Worm (Caenorhabditis elegans) whole organism, L4/young adult: Measurements from ENCODE around the gene ant-1.1.
"Not testable (repeated sequence)": the region's sequence is repeated elsewhere in the genome, so short reads cannot be mapped to it uniquely, and the experiment has no call there.

Experiments used
- W03F9.2 ChIP-seq: fragments of 150-350 bp; optimal IDR thresholded peaks from 2 replicates; lab custom pipeline; 2014; ENCODE audit warnings: missing biosample characterization, missing genetic modification characterization
- dao-5 ChIP-seq: sonication (generic microtip); optimal IDR thresholded peaks from 2 replicates; lab custom pipeline; 2016; ENCODE audit warnings: missing genotype, missing genetic modification characterization, moderate library complexity, missing compliant biosample characterization
- him-1 ChIP-seq: sonication (generic microtip); optimal IDR thresholded peaks from 2 replicates; lab custom pipeline; 2016; ENCODE audit warnings: missing genotype, missing genetic modification reagents, missing genetic modification characterization, missing compliant biosample characterization

The ant-1.1 gene

DNA sequence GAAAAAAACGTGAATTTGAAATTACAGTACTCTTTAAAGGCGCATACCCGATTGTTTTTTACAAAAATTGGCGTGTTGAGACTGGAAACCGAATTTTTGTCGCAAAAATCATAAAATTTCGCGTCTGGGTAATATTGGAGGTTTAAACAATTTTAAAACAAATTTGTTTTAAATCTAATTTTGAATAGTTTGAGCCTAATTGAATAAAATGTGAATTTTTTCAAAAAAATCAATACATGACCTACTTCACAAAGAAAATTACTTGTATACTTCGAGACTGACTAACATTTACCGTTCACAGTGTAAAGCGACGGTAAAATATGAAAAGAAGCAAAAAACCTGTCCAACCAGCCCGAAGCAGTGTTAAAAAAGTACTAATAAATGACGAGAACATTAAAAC, 5.7 kb upstream of the ant-1.1 start:
- TF ChIP-seq him-1 (no peak), dao-5 (tag; lab: Kevin White, UChicago) (no peak), W03F9.2 (tag; lab: Kevin White, UChicago) (no peak)

DNA sequence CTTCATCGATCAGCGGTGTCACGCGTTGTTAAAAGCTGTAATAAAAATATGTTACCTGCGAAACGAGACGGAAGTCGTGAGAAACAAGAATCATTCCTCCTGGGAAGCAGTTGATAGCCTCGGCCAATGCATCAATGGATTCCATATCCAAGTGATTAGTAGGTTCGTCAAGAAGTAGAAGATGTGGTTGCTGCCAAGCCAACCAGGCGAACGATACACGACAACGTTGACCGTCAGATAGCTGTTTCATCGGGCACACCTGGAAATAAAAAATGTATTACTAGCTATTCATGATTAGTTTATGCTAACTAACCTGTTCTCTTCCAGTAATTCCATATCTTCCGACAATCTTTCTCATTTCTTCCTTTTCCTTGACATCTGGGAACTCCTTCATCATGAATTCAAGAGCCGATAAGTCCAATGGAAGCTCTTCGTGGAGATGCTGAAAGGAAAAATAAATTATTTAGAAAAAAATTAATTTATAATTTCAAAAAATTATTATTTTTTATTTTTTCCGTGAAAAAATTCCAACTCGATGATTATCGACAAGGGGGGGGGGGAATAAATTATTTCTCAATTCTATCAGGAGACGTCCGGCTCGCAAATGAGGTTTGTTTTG, 3.9 kb upstream of the ant-1.1 start, which contains the start of gene tag-164:
TSS of gene tag-164 (plus strand) at position 569 of the 619 bp plus-strand sequence.
- TF ChIP-seq dao-5 (tag; lab: Kevin White, UChicago) (no peak), him-1 (no peak), W03F9.2 (tag; lab: Kevin White, UChicago) (no peak)

- TF ChIP-seq him-1 (no peak), W03F9.2 (tag; lab: Kevin White, UChicago) (no peak), dao-5 (tag; lab: Kevin White, UChicago) (no peak)
Measured at ce11 chrIII:13461535-13461934, 1.4 kb upstream of the ant-1.1 start.

DNA sequence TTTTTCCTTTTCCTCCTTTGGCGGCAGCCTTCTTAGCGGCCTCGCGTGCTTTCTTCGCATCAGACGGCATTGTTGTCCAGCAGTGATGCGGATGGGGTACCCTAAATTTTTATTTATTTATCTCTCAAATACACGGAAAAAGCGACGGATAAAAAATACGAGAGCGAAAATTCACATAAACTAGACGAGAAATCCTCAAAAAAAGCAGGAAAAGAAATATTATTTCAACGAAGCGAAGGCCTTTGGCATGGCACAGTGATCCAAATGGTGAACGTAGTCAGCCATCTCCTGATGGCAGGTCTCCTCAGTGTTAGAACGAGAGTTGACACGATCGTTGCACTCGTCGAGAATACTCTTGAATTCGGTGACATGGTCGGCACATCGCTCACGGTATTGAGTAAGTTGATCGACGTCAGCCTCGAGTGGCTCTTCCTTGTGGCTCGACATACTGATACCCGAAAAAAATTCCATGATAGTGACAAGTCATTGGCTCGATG, 777 bp upstream of the ant-1.1 start, which contains the start of the genes abcf-2 and T27E9.2:
TSS of gene abcf-2 (minus strand) at position 101 of the 497 bp plus-strand sequence.
TSS of gene T27E9.2 (minus strand) at position 447 of the 497 bp plus-strand sequence.
- TF ChIP-seq W03F9.2 (tag; lab: Kevin White, UChicago), result no peak
- TF ChIP-seq him-1, result no peak
- TF ChIP-seq dao-5 (tag; lab: Kevin White, UChicago), result no peak

DNA sequence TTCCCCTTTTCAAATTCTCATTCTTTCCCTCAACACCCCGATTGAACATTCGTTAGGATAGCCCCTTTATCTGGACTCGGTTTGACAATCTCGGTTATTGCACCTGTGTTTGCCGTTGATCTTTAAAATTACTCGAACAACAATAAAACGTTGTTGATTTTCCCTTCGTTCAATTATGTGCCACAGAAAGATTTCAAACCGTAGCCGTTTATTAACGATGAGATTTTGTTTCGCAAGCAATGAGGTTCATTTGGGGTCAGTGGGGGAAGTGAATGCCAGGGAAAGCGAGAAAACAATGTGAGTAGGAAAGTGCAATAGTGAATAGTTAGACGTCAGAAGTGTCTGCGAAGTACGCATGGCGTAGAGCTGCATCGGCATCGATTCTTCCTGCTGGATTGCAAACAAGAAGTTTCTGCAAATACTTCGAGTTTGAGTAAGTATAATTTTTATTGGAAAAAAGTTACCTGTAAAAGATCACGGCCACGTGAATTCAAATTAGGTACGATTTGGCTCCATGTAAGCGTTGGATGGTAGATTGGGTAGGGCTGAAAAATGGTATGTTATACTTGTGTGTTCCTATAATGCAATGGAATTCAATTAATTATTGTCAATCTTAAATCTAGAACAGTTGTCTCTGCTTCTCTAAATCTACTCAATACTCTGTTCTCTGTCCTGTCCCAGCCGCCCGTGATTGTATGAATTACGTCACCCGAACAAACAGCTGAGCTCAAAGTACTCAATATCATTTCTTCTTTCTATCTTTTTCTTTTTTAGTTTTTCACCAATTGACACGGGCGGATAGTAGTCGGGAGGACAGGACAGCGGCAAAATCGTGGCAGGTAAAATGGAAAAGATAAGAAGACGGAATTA, 1.8 kb downstream of the ant-1.1 start, which contains the start of gene kel-3:
TSS of gene kel-3 (plus strand) at position 328 of the 870 bp plus-strand sequence.
- TF ChIP-seq dao-5 (tag; lab: Kevin White, UChicago) (peak; percentile 75), him-1 (peak; percentile 41), W03F9.2 (tag; lab: Kevin White, UChicago) (peak; percentile 40)

ce11 chrIII:13465918-13466592, 3.1 kb downstream of the ant-1.1 start, which contains the start of gene cdk-5:
cdk-5 (minus strand) TSS chrIII:13466342.
- TF ChIP-seq him-1 (peak; percentile 6), W03F9.2 (tag; lab: Kevin White, UChicago) (peak; percentile 87), dao-5 (tag; lab: Kevin White, UChicago) (no peak)

DNA sequence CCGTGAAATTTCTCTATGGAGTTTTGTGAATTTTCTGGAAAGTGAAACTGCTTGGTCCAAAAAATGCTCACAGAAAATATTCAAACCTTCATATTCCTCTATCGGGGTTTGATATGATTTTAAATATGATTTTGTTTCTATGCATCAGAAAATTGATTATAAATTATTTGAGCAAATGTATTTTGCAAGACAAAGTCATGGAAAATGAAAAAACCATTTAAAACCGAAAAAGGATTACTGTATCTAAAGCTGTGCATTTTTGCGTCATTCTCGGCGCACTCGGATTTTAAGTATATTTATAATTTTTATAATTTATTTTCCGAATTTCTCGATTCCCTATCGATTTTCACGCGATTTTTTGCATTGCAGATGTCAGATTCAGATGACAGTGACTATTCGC, 8.5 kb downstream of the ant-1.1 start, which contains the start of gene pssy-2:
TSS of gene pssy-2 (plus strand) at position 301 of the 400 bp plus-strand sequence.
- TF ChIP-seq dao-5 (tag; lab: Kevin White, UChicago) (no peak), W03F9.2 (tag; lab: Kevin White, UChicago) (no peak), him-1 (no peak)

DNA sequence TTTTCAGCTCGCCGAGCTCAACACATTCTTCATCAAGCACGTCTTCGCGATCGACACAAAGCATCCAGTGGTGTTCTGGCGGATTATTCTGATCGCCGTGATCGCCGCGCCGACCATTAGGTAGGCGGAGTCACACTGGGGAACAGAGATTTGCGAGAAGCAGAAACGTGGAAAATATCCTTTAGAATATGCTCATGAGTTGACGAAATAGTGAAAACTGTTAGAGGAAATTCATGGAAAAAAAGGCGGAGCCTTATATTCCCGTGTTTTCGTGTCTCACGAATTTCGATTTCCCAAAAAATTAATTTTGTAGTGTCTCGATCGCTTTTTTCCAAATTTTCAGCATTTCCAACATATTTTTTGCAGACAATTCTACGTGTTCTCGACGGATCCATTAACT, 11.5 kb downstream of the ant-1.1 start:
- TF ChIP-seq W03F9.2 (tag; lab: Kevin White, UChicago) (no peak), dao-5 (tag; lab: Kevin White, UChicago) (no peak), him-1 (no peak)

ce11 chrIII:13476682-13477081, 13.7 kb downstream of the ant-1.1 start, which contains the start of gene T27E9.6:
T27E9.6 (minus strand) TSS chrIII:13476782.
- no peak for TF ChIP-seq dao-5 (tag; lab: Kevin White, UChicago)
- TF ChIP-seq him-1, result no peak
- TF ChIP-seq W03F9.2 (tag; lab: Kevin White, UChicago), result no peak

DNA sequence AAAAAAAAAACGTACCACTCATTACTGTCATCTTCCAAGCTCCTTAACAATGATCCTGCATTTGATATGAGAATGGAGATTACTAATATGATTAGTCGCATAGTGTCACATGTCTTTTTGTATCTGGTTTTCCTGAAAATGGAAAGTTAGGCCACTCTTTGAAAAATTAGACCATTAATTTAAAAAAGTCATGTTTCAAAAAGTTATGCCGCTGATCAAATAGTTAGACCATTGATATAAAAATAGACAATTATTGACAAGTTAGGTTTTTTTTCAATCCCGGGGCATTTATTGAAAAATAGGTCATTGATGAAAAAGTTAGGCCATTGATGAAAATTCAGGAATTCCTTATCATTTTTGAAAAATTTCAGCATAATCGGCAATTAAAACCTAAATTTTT, 21.1 kb downstream of the ant-1.1 start, which contains the start of gene acc-4:
TSS of gene acc-4 (minus strand) at position 101 of the 400 bp plus-strand sequence.
- TF ChIP-seq W03F9.2 (tag; lab: Kevin White, UChicago) (no peak), him-1 (no peak), dao-5 (tag; lab: Kevin White, UChicago) (no peak)

DNA sequence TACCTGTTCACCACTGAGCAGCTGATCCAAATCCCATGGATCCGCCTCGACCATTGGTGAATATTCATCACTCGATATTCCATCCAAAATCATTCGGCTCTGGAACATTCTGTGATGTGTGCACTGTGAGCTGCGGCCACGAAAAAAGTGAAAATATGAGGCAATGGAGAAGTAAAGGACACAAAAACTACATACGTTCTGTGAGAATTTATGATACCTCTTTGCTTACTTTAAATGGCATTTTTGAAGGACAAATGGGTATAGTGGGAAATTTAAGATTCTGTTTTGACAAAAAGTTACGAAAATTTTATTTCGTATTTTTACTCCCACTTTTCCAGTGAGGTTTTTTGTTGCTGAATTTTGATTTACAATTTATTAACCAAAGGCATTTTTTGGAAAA, 29.4 kb downstream of the ant-1.1 start, which contains the start of gene twk-40:
TSS of gene twk-40 (minus strand) at position 101 of the 400 bp plus-strand sequence.
- TF ChIP-seq dao-5 (tag; lab: Kevin White, UChicago) (no peak), W03F9.2 (tag; lab: Kevin White, UChicago) (no peak), him-1 (no peak)

ce11 chrIII:13495571-13495970, 32.6 kb downstream of the ant-1.1 start, which contains the start of gene T28A8.2:
T28A8.2 (minus strand) TSS chrIII:13495671.
- TF ChIP-seq W03F9.2 (tag; lab: Kevin White, UChicago) (no peak), him-1 (no peak), dao-5 (tag; lab: Kevin White, UChicago) (no peak)

DNA sequence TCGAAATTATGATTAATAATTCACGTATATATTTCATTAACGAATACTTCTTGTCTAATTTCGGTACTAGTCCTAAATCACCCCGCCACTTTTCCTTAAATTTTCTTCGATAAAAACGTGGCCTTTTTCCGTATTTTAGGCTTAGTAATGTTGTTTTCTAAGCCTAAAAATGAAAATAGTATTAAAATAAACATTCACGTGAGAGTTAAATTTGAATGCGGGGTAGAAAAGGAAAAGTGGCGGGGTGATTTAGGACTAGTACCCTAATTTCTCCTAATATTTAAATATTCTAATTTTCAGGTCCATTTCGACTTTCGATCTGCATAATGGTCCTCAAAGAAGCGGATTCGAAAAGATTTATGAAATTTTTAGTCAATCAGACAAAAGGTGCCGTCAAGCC, 35.9 kb downstream of the ant-1.1 start, which contains the start of gene T28A8.6:
TSS of gene T28A8.6 (plus strand) at position 301 of the 400 bp plus-strand sequence.
- not testable (repeated sequence) for TF ChIP-seq dao-5 (tag; lab: Kevin White, UChicago); W03F9.2 (tag; lab: Kevin White, UChicago); him-1
